Worm (Caenorhabditis elegans) whole organism, midembryonic: Measurements from ENCODE around the gene pxn-2.

Experiments used
- T22C8.4 ChIP-seq: fragments of 200-800 bp; sonication (Bioruptor generic); IDR thresholded peaks from 2 replicates; pipeline ENCODE4 v1.3.6; 2022; ENCODE audit warnings: missing genetic modification characterization, missing compliant biosample characterization
- cog-1 ChIP-seq: sonication (generic microtip); optimal IDR thresholded peaks from 2 replicates; lab custom pipeline; 2016; ENCODE audit warnings: missing genetic modification characterization, missing compliant biosample characterization
- flt-1 ChIP-seq: fragments of 200-800 bp; sonication (Bioruptor generic); IDR thresholded peaks from 2 replicates; pipeline ENCODE4 v1.3.6; 2022; ENCODE audit warnings: missing genetic modification characterization, missing compliant biosample characterization
- klf-2 ChIP-seq: fragments of 200-800 bp; sonication (Bioruptor generic); conservative IDR thresholded peaks from 2 replicates; pipeline ENCODE4 v1.3.6; 2022; ENCODE audit warnings: missing genetic modification reagents, missing genetic modification characterization, missing compliant biosample characterization
- med-1 ChIP-seq: sonication (generic microtip); optimal IDR thresholded peaks from 2 replicates; lab custom pipeline; 2017; ENCODE audit warnings: missing genetic modification characterization, mild to moderate bottlenecking, missing compliant biosample characterization, antibody characterized with exemption, missing genetic modification reagents; ENCODE audit not compliant: insufficient read depth
- ref-1 ChIP-seq: fragments of 200-800 bp; sonication (Bioruptor generic); conservative IDR thresholded peaks from 2 replicates; pipeline ENCODE4 v1.3.6; 2022; ENCODE audit warnings: missing genetic modification reagents, missing genetic modification characterization, missing compliant biosample characterization
- tab-1 ChIP-seq: fragments of 200-800 bp; sonication (Bioruptor generic); IDR thresholded peaks from 2 replicates; pipeline ENCODE4 v1.3.6; 2022; ENCODE audit warnings: missing genetic modification characterization, missing compliant biosample characterization
- ztf-23 ChIP-seq: fragments of 200-800 bp; sonication (Bioruptor generic); IDR thresholded peaks from 2 replicates; pipeline ENCODE4 v1.3.6; 2022; ENCODE audit warnings: missing genetic modification reagents, missing genetic modification characterization, missing compliant biosample characterization
- ztf-29 ChIP-seq: fragments of 200-800 bp; sonication (Bioruptor generic); IDR thresholded peaks from 2 replicates; pipeline ENCODE4 v1.3.6; 2022; ENCODE audit warnings: missing genetic modification reagents, missing genetic modification characterization, missing compliant biosample characterization

Gene pxn-2

DNA sequence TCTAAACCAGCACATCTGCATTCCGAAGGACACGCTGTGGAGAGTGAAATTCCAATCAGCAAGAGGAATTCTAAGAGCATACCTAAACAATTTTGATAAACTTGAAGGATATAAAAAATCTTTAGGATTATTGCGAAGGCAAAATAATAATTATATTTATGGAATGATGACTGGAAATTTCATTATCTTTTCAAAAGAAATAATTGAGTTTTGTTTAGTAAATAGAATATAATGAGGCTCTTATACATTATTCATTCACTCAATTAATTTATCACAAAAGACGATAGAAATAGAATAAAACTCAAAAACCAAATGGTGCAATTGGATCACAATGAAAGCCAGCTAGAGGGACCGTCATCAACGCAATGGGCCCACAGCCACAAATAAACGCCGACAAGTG, at the start of gene pxn-2:
Gene pxn-2 (minus strand): TSS at position 101 of the 400 bp plus-strand sequence.
- TF ChIP-seq med-1 (no peak), flt-1 (GFP tag; lab: Robert Waterston, UW) (no peak), cog-1 (tag; lab: Kevin White, UChicago) (no peak), ztf-29 (GFP tag; lab: Robert Waterston, UW) (no peak), tab-1 (GFP tag; lab: Robert Waterston, UW) (no peak), ref-1 (GFP tag; lab: Robert Waterston, UW) (no peak)

DNA sequence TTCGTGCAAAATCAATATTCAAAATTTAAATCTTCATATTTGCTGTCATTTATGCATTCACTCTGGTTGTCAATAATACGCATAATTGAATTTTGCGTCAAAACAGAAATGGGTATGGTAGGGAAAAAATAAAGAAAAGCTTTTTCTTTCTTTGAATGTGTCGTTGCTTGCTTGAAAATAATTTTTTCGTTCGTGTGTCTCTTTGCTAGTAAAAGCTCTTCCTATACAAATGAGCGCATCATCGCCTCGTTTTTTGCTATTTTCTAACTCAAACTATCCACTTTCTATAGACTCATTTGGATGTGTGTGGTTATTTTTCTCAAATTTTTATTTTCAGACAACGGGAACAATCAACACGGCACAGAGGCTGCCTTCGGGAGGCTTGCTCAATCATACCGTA, 49.5 kb upstream of the pxn-2 start, which contains the start of gene ldb-1:
Gene ldb-1 (plus strand): TSS at position 301 of the 400 bp plus-strand sequence.
- no peak for TF ChIP-seq flt-1 (GFP tag; lab: Robert Waterston, UW)
- TF ChIP-seq med-1, result no peak
- TF ChIP-seq cog-1 (tag; lab: Kevin White, UChicago), result no peak
- no peak for TF ChIP-seq ztf-23 (GFP tag; lab: Robert Waterston, UW)
- no peak for TF ChIP-seq tab-1 (GFP tag; lab: Robert Waterston, UW)
- no peak for TF ChIP-seq T22C8.4 (GFP tag; lab: Robert Waterston, UW)
- no peak for TF ChIP-seq klf-2 (GFP tag; lab: Robert Waterston, UW)
- no peak for TF ChIP-seq ref-1 (GFP tag; lab: Robert Waterston, UW)
- no peak for TF ChIP-seq ztf-29 (GFP tag; lab: Robert Waterston, UW)

DNA sequence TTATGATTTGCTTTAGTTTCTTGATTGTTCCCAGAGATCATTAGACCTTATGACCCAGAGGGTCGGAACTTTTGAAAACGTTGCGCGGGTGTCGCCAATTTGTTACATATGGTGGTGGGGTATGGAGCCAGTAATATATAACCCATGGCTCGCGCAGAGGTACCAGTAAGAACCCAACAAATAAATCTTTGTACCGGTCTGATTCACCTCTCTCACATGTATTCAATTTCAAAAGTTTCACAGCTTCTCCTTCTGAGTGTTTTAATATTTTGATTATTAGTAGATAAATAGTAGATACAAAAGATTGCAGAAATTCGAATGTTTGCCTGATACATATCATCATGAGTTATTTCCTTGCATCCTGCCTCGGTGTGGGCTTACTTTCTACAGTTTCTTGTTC, 37.0 kb upstream of the pxn-2 start, which contains the start of gene egl-15:
Gene egl-15 (plus strand): TSS at position 301 of the 400 bp plus-strand sequence.
- TF ChIP-seq med-1, result no peak
- no peak for TF ChIP-seq ref-1 (GFP tag; lab: Robert Waterston, UW)
- TF ChIP-seq cog-1 (tag; lab: Kevin White, UChicago), result no peak

DNA sequence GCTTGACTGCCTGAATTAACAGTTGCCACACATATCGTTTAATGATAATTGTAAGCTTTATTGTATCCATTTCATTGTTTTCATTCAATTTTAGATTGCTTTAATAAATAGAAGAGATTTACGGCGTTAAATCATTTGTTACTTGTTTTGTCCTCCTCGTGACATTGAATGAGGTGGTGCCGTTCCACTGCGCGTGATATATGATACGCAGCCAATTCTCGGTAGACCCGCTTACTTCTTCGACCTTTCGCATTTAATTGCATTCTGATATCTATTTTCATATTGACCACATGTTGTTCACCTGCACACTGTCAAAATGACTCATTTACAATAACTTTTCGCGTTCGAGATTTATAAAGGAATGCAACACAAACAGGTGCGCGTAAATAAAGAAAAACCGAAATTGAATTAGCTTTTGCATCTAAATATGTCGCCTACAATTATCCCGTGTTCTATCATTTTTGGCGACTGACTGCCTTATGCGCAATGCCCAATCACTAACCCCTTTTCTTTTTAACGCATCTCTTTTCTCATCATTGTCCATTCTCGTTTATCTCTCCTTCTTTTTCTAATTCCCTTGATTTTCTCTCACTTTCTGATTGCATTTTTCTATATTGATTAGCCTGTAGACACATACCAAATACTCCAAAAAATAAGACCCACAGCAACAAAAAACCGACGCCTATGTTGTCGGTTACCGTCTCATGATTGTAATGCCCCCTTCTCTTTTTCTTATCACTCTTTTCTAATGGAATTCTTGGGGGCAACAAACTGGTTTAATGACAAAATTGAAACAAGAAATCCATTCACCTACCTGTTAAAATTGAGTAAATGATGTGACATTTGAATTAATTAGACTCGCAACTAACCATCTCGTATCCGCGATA, 35.6 kb upstream of the pxn-2 start:
- no peak for TF ChIP-seq cog-1 (tag; lab: Kevin White, UChicago)
- TF ChIP-seq ztf-29 (GFP tag; lab: Robert Waterston, UW), result no peak
- TF ChIP-seq flt-1 (GFP tag; lab: Robert Waterston, UW), result no peak
- TF ChIP-seq ztf-23 (GFP tag; lab: Robert Waterston, UW), result no peak
- no peak for TF ChIP-seq tab-1 (GFP tag; lab: Robert Waterston, UW)
- no peak for TF ChIP-seq T22C8.4 (GFP tag; lab: Robert Waterston, UW)
- TF ChIP-seq klf-2 (GFP tag; lab: Robert Waterston, UW), result no peak
- no peak for TF ChIP-seq ref-1 (GFP tag; lab: Robert Waterston, UW)
- TF ChIP-seq med-1, result no peak

DNA sequence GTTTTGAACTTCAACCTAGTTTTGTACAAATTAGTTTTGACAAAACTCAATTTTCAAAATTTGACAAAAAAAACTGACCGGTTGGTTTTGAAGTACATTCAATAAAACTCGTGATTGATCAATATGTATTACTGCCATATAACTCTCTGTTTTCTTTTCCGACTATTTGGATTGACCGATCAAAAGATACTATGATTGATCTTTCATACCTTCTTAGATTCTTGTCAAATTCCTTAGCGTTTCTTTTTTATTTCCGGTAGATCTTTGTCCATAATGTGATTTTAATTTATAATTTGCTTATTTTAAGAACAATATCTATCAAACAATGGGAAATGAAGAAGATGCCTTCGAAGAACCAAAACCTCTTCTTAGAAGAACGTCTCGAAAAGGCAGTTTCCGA, 33.3 kb upstream of the pxn-2 start, which contains the start of gene F58A3.3:
Gene F58A3.3 (plus strand): TSS at position 301 of the 400 bp plus-strand sequence.
- TF ChIP-seq tab-1 (GFP tag; lab: Robert Waterston, UW) (no peak), flt-1 (GFP tag; lab: Robert Waterston, UW) (no peak), ztf-29 (GFP tag; lab: Robert Waterston, UW) (no peak), ztf-23 (GFP tag; lab: Robert Waterston, UW) (no peak), med-1 (no peak), ref-1 (GFP tag; lab: Robert Waterston, UW) (no peak), T22C8.4 (GFP tag; lab: Robert Waterston, UW) (no peak)

DNA sequence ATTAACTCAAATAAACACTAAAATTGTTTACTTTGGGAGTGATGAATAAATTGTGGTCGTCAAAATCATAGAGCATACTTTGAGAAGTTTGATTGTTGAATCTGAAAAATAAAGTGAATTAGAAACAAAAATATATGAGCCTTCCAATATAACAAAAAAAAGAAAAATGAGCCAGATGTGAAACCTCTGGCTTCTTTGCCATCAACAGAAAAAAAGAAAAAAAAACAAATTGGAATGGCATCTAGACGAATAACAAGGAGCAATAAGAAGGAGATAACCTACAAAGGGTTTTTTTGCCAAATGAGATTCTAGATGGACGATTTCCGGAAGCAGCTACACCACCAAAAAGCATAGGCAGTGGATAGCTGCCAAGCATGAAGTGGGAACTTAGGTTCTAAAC, 31.5 kb upstream of the pxn-2 start, which contains the start of gene F58A3.4:
Gene F58A3.4 (minus strand): TSS at position 101 of the 400 bp plus-strand sequence.
- TF ChIP-seq ztf-29 (GFP tag; lab: Robert Waterston, UW) (no peak), med-1 (no peak), cog-1 (tag; lab: Kevin White, UChicago) (no peak), klf-2 (GFP tag; lab: Robert Waterston, UW) (no peak), T22C8.4 (GFP tag; lab: Robert Waterston, UW) (no peak), ref-1 (GFP tag; lab: Robert Waterston, UW) (no peak), flt-1 (GFP tag; lab: Robert Waterston, UW) (no peak), tab-1 (GFP tag; lab: Robert Waterston, UW) (no peak), ztf-23 (GFP tag; lab: Robert Waterston, UW) (no peak)

DNA sequence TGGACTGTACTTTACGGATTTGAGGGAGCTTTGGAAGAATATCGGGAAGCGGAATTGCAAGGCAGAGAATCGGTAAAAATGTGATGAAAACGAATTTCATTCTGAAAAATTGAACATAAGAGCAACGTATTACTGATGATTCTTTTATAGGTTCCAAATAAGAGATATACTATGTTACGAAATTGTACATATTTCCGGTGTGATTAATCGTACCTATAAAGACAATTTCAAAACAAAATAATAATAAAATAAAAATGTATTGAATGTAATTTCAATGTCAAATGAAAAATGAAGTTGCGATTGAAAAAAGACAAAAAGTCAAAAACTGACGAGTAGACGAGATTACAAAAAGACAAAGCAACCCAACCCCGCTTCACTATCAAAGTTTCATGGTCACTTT, 29.9 kb upstream of the pxn-2 start, which contains the start of gene ttr-31:
Gene ttr-31 (minus strand): TSS at position 101 of the 400 bp plus-strand sequence.
- TF ChIP-seq cog-1 (tag; lab: Kevin White, UChicago) (no peak), med-1 (no peak), flt-1 (GFP tag; lab: Robert Waterston, UW) (no peak), klf-2 (GFP tag; lab: Robert Waterston, UW) (no peak), ref-1 (GFP tag; lab: Robert Waterston, UW) (no peak), ztf-23 (GFP tag; lab: Robert Waterston, UW) (no peak), ztf-29 (GFP tag; lab: Robert Waterston, UW) (no peak)

DNA sequence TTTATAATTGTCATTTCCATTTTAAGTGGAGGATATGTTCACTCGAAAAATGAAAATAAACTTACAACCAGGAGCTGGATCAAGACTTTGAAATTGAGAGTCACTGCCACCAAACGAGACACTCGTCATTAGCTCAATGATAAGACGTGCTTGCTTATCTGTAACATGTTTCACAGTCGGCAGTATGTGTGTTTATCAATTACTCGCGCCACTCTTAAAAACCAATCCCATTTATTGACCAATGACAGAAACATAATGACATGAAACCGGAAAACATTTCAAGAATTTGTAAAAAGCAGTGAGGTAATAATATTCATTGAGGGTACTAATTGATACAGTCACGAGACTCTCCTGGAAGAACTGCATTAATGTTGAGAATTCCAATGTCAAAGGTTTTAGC, 29.0 kb upstream of the pxn-2 start, which contains the start of gene del-5:
Gene del-5 (minus strand): TSS at position 130 of the 400 bp plus-strand sequence.
- TF ChIP-seq cog-1 (tag; lab: Kevin White, UChicago) (no peak), T22C8.4 (GFP tag; lab: Robert Waterston, UW) (no peak), ztf-23 (GFP tag; lab: Robert Waterston, UW) (no peak), ref-1 (GFP tag; lab: Robert Waterston, UW) (no peak), tab-1 (GFP tag; lab: Robert Waterston, UW) (no peak), ztf-29 (GFP tag; lab: Robert Waterston, UW) (no peak), flt-1 (GFP tag; lab: Robert Waterston, UW) (no peak)

DNA sequence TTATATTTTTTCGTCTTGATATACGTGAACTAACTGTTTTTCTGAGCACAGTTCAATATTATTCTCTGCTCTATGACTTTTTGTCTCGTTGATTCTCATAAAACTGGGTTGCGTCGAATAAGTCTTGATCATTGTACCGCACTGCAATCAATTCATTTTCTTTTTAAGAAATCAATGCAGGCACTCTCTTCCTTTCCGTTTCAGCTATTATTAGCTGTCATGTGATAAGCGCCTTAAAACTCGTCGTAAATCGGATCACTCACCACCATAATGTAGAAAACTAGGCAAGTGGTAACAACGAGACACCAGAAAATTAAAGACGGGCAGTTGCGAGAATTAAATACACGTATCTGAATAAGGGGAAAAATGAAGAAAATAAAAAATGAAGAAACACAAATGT, 28.3 kb upstream of the pxn-2 start:
- TF ChIP-seq ztf-23 (GFP tag; lab: Robert Waterston, UW) (no peak), flt-1 (GFP tag; lab: Robert Waterston, UW) (no peak), med-1 (no peak)
